Fruit fly (Drosophila melanogaster): ENCODE measurements around the gene eyg.

The eyg gene

DNA sequence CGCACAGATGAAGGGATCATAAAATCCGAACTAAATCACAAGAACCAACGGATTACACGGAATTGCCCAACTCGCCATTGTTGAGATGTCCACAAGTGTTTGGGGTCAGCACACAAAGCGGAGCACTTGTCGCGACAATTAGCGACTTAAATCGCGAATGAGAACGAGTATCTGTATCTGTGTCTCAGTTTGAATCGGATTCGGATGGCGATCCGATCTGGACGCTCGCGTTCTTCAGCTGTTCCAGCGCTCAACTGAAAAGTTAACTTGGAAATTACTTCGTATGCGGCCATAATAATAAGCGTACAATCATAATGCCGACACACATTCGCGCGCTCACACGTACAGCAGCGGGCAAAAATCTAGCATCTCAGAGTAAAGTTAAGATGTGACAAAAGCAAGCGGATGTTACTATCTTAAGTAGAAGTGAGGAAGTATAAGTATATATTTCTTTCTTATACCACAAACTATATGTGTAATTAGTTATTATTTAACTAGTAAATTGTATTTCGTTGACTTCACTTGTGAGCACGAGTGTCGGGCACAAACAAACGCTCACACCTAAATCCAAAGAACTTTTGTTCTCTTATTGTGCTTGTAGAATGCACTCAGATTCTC lies 22.7 kb upstream of the eyg start, which contains the start of gene CG10660 (continued):
- TF ChIP-seq Lim3 (GFP tag; IDR thresholded peaks at IDR 0.05) (0 out of 2 replicates have a peak, but pooled peaks have one; percentile 11), CG12236 (GFP tag; optimal IDR thresholded peaks at IDR 0.05) (peak; percentile 46), Max (GFP tag; optimal IDR thresholded peaks at IDR 0.05) (peak; percentile 65), sc (optimal IDR thresholded peaks at IDR 0.05) (no peak), sc (GFP tag; optimal IDR thresholded peaks at IDR 0.05) (peak; percentile 85), CG2712 (tag; optimal IDR thresholded peaks at IDR 0.05) (peak; percentile 91), HLH54F (GFP tag; optimal IDR thresholded peaks at IDR 0.05) (peak; percentile 62), Sox100B (GFP tag; optimal IDR thresholded peaks at IDR 0.05) (peak; percentile 84), tx (GFP tag; optimal IDR thresholded peaks at IDR 0.05) (peak; percentile 39), CG16863 (GFP tag; optimal IDR thresholded peaks at IDR 0.05) (peak; percentile 74), sna (GFP tag; IDR thresholded peaks at IDR 0.05; ENCODE audit: partially characterized antibody) (no peak), ATbp (GFP tag; optimal IDR thresholded peaks at IDR 0.05) (peak; percentile 95), nerfin-1 (tag; optimal IDR thresholded peaks at IDR 0.05) (peak; percentile 70), Dp (GFP tag; optimal IDR thresholded peaks at IDR 0.05) (no peak), CG15696 (tag; optimal IDR thresholded peaks at IDR 0.05) (peak; percentile 12), Spps (tag; optimal IDR thresholded peaks at IDR 0.05) (peak; percentile 69), CG8388 (GFP tag; optimal IDR thresholded peaks at IDR 0.05) (peak; percentile 91), CG8089 (GFP tag; optimal IDR thresholded peaks at IDR 0.05) (peak; percentile 32), Aef1 (GFP tag; IDR thresholded peaks at IDR 0.05) (peak; percentile 81), seq (GFP tag; IDR thresholded peaks at IDR 0.05) (peak; percentile 88), Atf6 (GFP tag; IDR thresholded peaks at IDR 0.05) (peak; percentile 86), vvl (GFP tag; IDR thresholded peaks at IDR 0.05) (peak; percentile 96), abd-A (tag; optimal IDR thresholded peaks at IDR 0.05) (no peak), CG8281 (tag; optimal IDR thresholded peaks at IDR 0.05) (peak; percentile 58), CG1529 (GFP tag; optimal IDR thresholded peaks at IDR 0.05) (peak; percentile 83), Pdp1 (GFP tag; optimal IDR thresholded peaks at IDR 0.05) (peak; percentile 67 to 76), Dip2 (GFP tag; IDR thresholded peaks at IDR 0.05) (no peak), CG10274 (GFP tag; optimal IDR thresholded peaks at IDR 0.05) (peak; percentile 12), CG17829 (tag; optimal IDR thresholded peaks at IDR 0.05) (peak; percentile 76), D (optimal IDR thresholded peaks at IDR 0.05) (no peak), D (GFP tag; optimal IDR thresholded peaks at IDR 0.05) (peak; percentile 88), ems (GFP tag; optimal IDR thresholded peaks at IDR 0.05) (peak; percentile 61), so (GFP tag; IDR thresholded peaks at IDR 0.05) (peak; percentile 91), h (optimal IDR thresholded peaks at IDR 0.05) (no peak), Vsx1 (GFP tag; optimal IDR thresholded peaks at IDR 0.05) (peak; percentile 77), hth (optimal IDR thresholded peaks at IDR 0.05) (no peak), Gug (GFP tag; IDR thresholded peaks at IDR 0.05) (peak; percentile 63; the same call in 2 of the 4 replicates), CG32772 (GFP tag; IDR thresholded peaks at IDR 0.05) (peak; percentile 77), ato (GFP tag; IDR thresholded peaks at IDR 0.05; ENCODE audit: partially characterized antibody) (no peak), sima (GFP tag; optimal IDR thresholded peaks at IDR 0.05) (no peak), MTF-1 (GFP tag; optimal IDR thresholded peaks at IDR 0.05; ENCODE audit: borderline replicate concordance) (peak; percentile 77), caup (GFP tag; optimal IDR thresholded peaks at IDR 0.05; ENCODE audit: severe bottlenecking) (peak; percentile 78), zen2 (GFP tag; IDR thresholded peaks at IDR 0.05; ENCODE audit: partially characterized antibody) (no peak), CG11398 (GFP tag; optimal IDR thresholded peaks at IDR 0.05) (peak; percentile 40), CG7357 (GFP tag; IDR thresholded peaks at IDR 0.05) (peak; percentile 73), pb (GFP tag; optimal IDR thresholded peaks at IDR 0.05) (peak; percentile 45), dmrt99B (tag; optimal IDR thresholded peaks at IDR 0.05) (peak; percentile 94), jumu (GFP tag; optimal IDR thresholded peaks at IDR 0.05) (peak; percentile 42), ftz-f1 (GFP tag; optimal IDR thresholded peaks at IDR 0.05) (no peak), rib (GFP tag; IDR thresholded peaks at IDR 0.05) (0 out of 2 replicates have a peak, but pooled peaks have one; percentile 16), ara (GFP tag; IDR thresholded peaks at IDR 0.05) (peak; percentile 78)
